Worm (Caenorhabditis elegans) whole organism, midembryonic: ENCODE measurements around the gene C30G7.2.
"Not testable (repeated sequence)": the region's sequence is repeated elsewhere in the genome, so short reads cannot be mapped to it uniquely, and the experiment has no call there.

Source experiments
- T22C8.4 ChIP-seq: fragments of 200-800 bp; sonication (Bioruptor generic); IDR thresholded peaks from 2 replicates; pipeline ENCODE4 v1.3.6; 2022; ENCODE audit warnings: missing genetic modification characterization, missing compliant biosample characterization
- cog-1 ChIP-seq: sonication (generic microtip); optimal IDR thresholded peaks from 2 replicates; lab custom pipeline; 2016; ENCODE audit warnings: missing genetic modification characterization, missing compliant biosample characterization
- flt-1 ChIP-seq: fragments of 200-800 bp; sonication (Bioruptor generic); IDR thresholded peaks from 2 replicates; pipeline ENCODE4 v1.3.6; 2022; ENCODE audit warnings: missing genetic modification characterization, missing compliant biosample characterization
- klf-2 ChIP-seq: fragments of 200-800 bp; sonication (Bioruptor generic); conservative IDR thresholded peaks from 2 replicates; pipeline ENCODE4 v1.3.6; 2022; ENCODE audit warnings: missing genetic modification reagents, missing genetic modification characterization, missing compliant biosample characterization
- med-1 ChIP-seq: sonication (generic microtip); optimal IDR thresholded peaks from 2 replicates; lab custom pipeline; 2017; ENCODE audit warnings: missing genetic modification characterization, mild to moderate bottlenecking, missing compliant biosample characterization, antibody characterized with exemption, missing genetic modification reagents; ENCODE audit not compliant: insufficient read depth
- ref-1 ChIP-seq: fragments of 200-800 bp; sonication (Bioruptor generic); conservative IDR thresholded peaks from 2 replicates; pipeline ENCODE4 v1.3.6; 2022; ENCODE audit warnings: missing genetic modification reagents, missing genetic modification characterization, missing compliant biosample characterization
- tab-1 ChIP-seq: fragments of 200-800 bp; sonication (Bioruptor generic); IDR thresholded peaks from 2 replicates; pipeline ENCODE4 v1.3.6; 2022; ENCODE audit warnings: missing genetic modification characterization, missing compliant biosample characterization
- ztf-23 ChIP-seq: fragments of 200-800 bp; sonication (Bioruptor generic); IDR thresholded peaks from 2 replicates; pipeline ENCODE4 v1.3.6; 2022; ENCODE audit warnings: missing genetic modification reagents, missing genetic modification characterization, missing compliant biosample characterization
- ztf-29 ChIP-seq: fragments of 200-800 bp; sonication (Bioruptor generic); IDR thresholded peaks from 2 replicates; pipeline ENCODE4 v1.3.6; 2022; ENCODE audit warnings: missing genetic modification reagents, missing genetic modification characterization, missing compliant biosample characterization

Gene C30G7.2

ce11 chrV:14936587-14936986 is at the start of gene C30G7.2:
Gene C30G7.2, plus strand, starts transcription at chrV:14936887.
- TF ChIP-seq ztf-23 (GFP tag; lab: Robert Waterston, UW) (no peak), cog-1 (tag; lab: Kevin White, UChicago) (no peak), tab-1 (GFP tag; lab: Robert Waterston, UW) (no peak), flt-1 (GFP tag; lab: Robert Waterston, UW) (no peak), T22C8.4 (GFP tag; lab: Robert Waterston, UW) (no peak), ref-1 (GFP tag; lab: Robert Waterston, UW) (no peak), klf-2 (GFP tag; lab: Robert Waterston, UW) (no peak), med-1 (GFP tag; lab: Kevin White, UChicago) (no peak), ztf-29 (no peak)

ce11 chrV:14890782-14891181 is 45.9 kb upstream of the C30G7.2 start, which contains the start of gene nspa-2:
Gene nspa-2, plus strand, starts transcription at chrV:14891082.
- not testable (repeated sequence) for TF ChIP-seq ztf-29; tab-1 (GFP tag; lab: Robert Waterston, UW); flt-1 (GFP tag; lab: Robert Waterston, UW)

- no peak for TF ChIP-seq T22C8.4 (GFP tag; lab: Robert Waterston, UW)
- no peak for TF ChIP-seq tab-1 (GFP tag; lab: Robert Waterston, UW)
- no peak for TF ChIP-seq med-1 (GFP tag; lab: Kevin White, UChicago)
- TF ChIP-seq klf-2 (GFP tag; lab: Robert Waterston, UW): no peak
- TF ChIP-seq cog-1 (tag; lab: Kevin White, UChicago): no peak
- no peak for TF ChIP-seq flt-1 (GFP tag; lab: Robert Waterston, UW)
- TF ChIP-seq ref-1 (GFP tag; lab: Robert Waterston, UW): no peak
- no peak for TF ChIP-seq ztf-29
- TF ChIP-seq ztf-23 (GFP tag; lab: Robert Waterston, UW): no peak
Measured at ce11 chrV:14893355-14894050, 43.2 kb upstream of the C30G7.2 start, which contains the start of the genes mpst-2 and H12D21.5. Gene mpst-2, minus strand, starts transcription at chrV:14893455. Gene H12D21.5, plus strand, starts transcription at chrV:14894000.

- no peak for TF ChIP-seq klf-2 (GFP tag; lab: Robert Waterston, UW)
- TF ChIP-seq ztf-23 (GFP tag; lab: Robert Waterston, UW): no peak
- no peak for TF ChIP-seq T22C8.4 (GFP tag; lab: Robert Waterston, UW)
- TF ChIP-seq ref-1 (GFP tag; lab: Robert Waterston, UW): no peak
- TF ChIP-seq cog-1 (tag; lab: Kevin White, UChicago): no peak
- no peak for TF ChIP-seq med-1 (GFP tag; lab: Kevin White, UChicago)
- TF ChIP-seq tab-1 (GFP tag; lab: Robert Waterston, UW): no peak
- no peak for TF ChIP-seq flt-1 (GFP tag; lab: Robert Waterston, UW)
Measured at ce11 chrV:14895557-14895956, 41.1 kb upstream of the C30G7.2 start, which contains the start of gene mpst-3. Gene mpst-3, plus strand, starts transcription at chrV:14895647.

- no peak for TF ChIP-seq tab-1 (GFP tag; lab: Robert Waterston, UW)
- TF ChIP-seq ref-1 (GFP tag; lab: Robert Waterston, UW): no peak
Measured at ce11 chrV:14897731-14898130, 39.0 kb upstream of the C30G7.2 start, which contains the start of gene H12D21.6. Gene H12D21.6, minus strand, starts transcription at chrV:14897831.

ce11 chrV:14899545-14899944 is 37.1 kb upstream of the C30G7.2 start, which contains the start of gene H12D21.10:
Gene H12D21.10, plus strand, starts transcription at chrV:14899804.
- TF ChIP-seq ref-1 (GFP tag; lab: Robert Waterston, UW): no peak
- no peak for TF ChIP-seq tab-1 (GFP tag; lab: Robert Waterston, UW)
- TF ChIP-seq med-1 (GFP tag; lab: Kevin White, UChicago): no peak
- TF ChIP-seq ztf-23 (GFP tag; lab: Robert Waterston, UW): no peak
- no peak for TF ChIP-seq T22C8.4 (GFP tag; lab: Robert Waterston, UW)
- no peak for TF ChIP-seq cog-1 (tag; lab: Kevin White, UChicago)
- TF ChIP-seq flt-1 (GFP tag; lab: Robert Waterston, UW): no peak
- TF ChIP-seq klf-2 (GFP tag; lab: Robert Waterston, UW): no peak

- no peak for TF ChIP-seq T22C8.4 (GFP tag; lab: Robert Waterston, UW)
- no peak for TF ChIP-seq ztf-29
- no peak for TF ChIP-seq klf-2 (GFP tag; lab: Robert Waterston, UW)
- no peak for TF ChIP-seq ref-1 (GFP tag; lab: Robert Waterston, UW)
- TF ChIP-seq flt-1 (GFP tag; lab: Robert Waterston, UW): no peak
- TF ChIP-seq ztf-23 (GFP tag; lab: Robert Waterston, UW): no peak
- no peak for TF ChIP-seq cog-1 (tag; lab: Kevin White, UChicago)
- TF ChIP-seq tab-1 (GFP tag; lab: Robert Waterston, UW): no peak
- no peak for TF ChIP-seq med-1 (GFP tag; lab: Kevin White, UChicago)
Measured at ce11 chrV:14900905-14901304, 35.8 kb upstream of the C30G7.2 start.

ce11 chrV:14907445-14907844 is 29.2 kb upstream of the C30G7.2 start:
- TF ChIP-seq ref-1 (GFP tag; lab: Robert Waterston, UW) (no peak), tab-1 (GFP tag; lab: Robert Waterston, UW) (no peak), klf-2 (GFP tag; lab: Robert Waterston, UW) (no peak), cog-1 (tag; lab: Kevin White, UChicago) (no peak), med-1 (GFP tag; lab: Kevin White, UChicago) (no peak), flt-1 (GFP tag; lab: Robert Waterston, UW) (no peak), ztf-29 (no peak)

- no peak for TF ChIP-seq klf-2 (GFP tag; lab: Robert Waterston, UW)
- TF ChIP-seq cog-1 (tag; lab: Kevin White, UChicago): no peak
- TF ChIP-seq med-1 (GFP tag; lab: Kevin White, UChicago): no peak
- TF ChIP-seq tab-1 (GFP tag; lab: Robert Waterston, UW): no peak
- TF ChIP-seq ref-1 (GFP tag; lab: Robert Waterston, UW): no peak
- no peak for TF ChIP-seq T22C8.4 (GFP tag; lab: Robert Waterston, UW)
- no peak for TF ChIP-seq ztf-23 (GFP tag; lab: Robert Waterston, UW)
- TF ChIP-seq ztf-29: no peak
- no peak for TF ChIP-seq flt-1 (GFP tag; lab: Robert Waterston, UW)
Measured at ce11 chrV:14909331-14909835, 27.3 kb upstream of the C30G7.2 start, which contains the start of gene H12D21.9. Gene H12D21.9, minus strand, starts transcription at chrV:14909478.
